Worm (Caenorhabditis elegans): ENCODE results near the gene arrd-2.

DNA sequence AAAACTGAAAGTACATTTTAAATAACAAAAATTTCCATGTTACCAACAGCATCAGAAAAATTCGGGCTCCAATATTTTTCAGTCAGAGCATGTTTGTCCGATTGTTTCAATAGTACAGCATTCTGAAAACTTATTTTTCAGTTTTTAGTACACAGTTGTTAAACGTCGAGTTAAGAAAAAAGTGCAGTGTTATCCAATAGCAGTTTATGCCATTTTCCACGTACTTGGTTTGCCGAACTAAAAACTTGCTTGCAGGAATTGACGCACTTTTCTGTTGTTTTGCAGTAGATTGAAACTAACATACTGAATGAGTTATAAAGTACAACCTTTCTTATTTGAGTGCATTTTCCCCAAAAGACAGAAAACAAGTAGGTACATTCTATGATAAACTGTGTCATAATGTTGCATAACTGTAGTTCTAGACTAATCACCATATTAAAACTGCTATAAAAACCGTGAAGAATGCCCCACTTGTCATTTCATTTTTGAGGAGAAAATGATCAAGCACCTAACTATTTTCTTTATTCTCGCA, 9.1 kb upstream of the arrd-2 start, which contains the start of the genes Y51B9A.14 and Y51B9A.8:
- TF ChIP-seq nhr-90 (tag; optimal IDR thresholded peaks at IDR 0.05; ENCODE audit: poor library complexity) (no peak), mef-2 (tag; optimal IDR thresholded peaks at IDR 0.05) (no peak)
